Worm (Caenorhabditis elegans) whole organism, mixed stage, embryonic: ENCODE results near the gene Y53F4B.36.

ENCODE experiments used
- M03D4.4 ChIP-seq: sonication (generic microtip); optimal IDR thresholded peaks from 2 replicates; lab custom pipeline; 2017; ENCODE audit warnings: mild to moderate bottlenecking, missing genetic modification characterization, missing compliant biosample characterization
- bed-3 ChIP-seq: fragments of 200-800 bp; sonication (Bioruptor generic); optimal IDR thresholded peaks from 3 replicates; lab custom pipeline; 2018; ENCODE audit warnings: mild to moderate bottlenecking, missing genetic modification characterization, moderate library complexity, missing compliant biosample characterization
- blmp-1 ChIP-seq: fragments of 150-350 bp; optimal IDR thresholded peaks from 2 replicates; lab custom pipeline; 2014; ENCODE audit warnings: missing biosample characterization, missing genetic modification characterization
- ceh-39 ChIP-seq: fragments of 150-350 bp; optimal IDR thresholded peaks from 2 replicates; lab custom pipeline; 2014; ENCODE audit warnings: missing biosample characterization, missing genetic modification characterization
- ceh-43 ChIP-seq: fragments of 200-800 bp; sonication (Bioruptor generic); optimal IDR thresholded peaks from 2 replicates; lab custom pipeline; 2018; ENCODE audit warnings: mild to moderate bottlenecking, missing genetic modification characterization, moderate library complexity, missing compliant biosample characterization
- ceh-83 ChIP-seq: fragments of 200-800 bp; sonication (Bioruptor generic); optimal IDR thresholded peaks from 2 replicates; lab custom pipeline; 2018; ENCODE audit warnings: mild to moderate bottlenecking, missing genetic modification characterization, missing compliant biosample characterization
- ces-1 ChIP-seq: fragments of 150-350 bp; optimal IDR thresholded peaks from 2 replicates; lab custom pipeline; 2014; ENCODE audit warnings: missing biosample characterization, missing genetic modification reagents, missing genetic modification characterization
- cnd-1 ChIP-seq: fragments of 200-800 bp; sonication (Bioruptor generic); optimal IDR thresholded peaks from 2 replicates; lab custom pipeline; 2018; ENCODE audit warnings: mild to moderate bottlenecking, missing genetic modification characterization, missing compliant biosample characterization
- drap-1 ChIP-seq: fragments of 200-800 bp; sonication (Bioruptor generic); optimal IDR thresholded peaks from 3 replicates; lab custom pipeline; 2018; ENCODE audit warnings: mild to moderate bottlenecking, missing genetic modification characterization, missing compliant biosample characterization
- elt-1 ChIP-seq: sonication (generic microtip); optimal IDR thresholded peaks from 2 replicates; lab custom pipeline; 2017; ENCODE audit warnings: missing genetic modification characterization, mild to moderate bottlenecking, missing compliant biosample characterization, antibody characterized with exemption, moderate library complexity, borderline replicate concordance; ENCODE audit not compliant: insufficient read depth
- elt-3 ChIP-seq: fragments of 150-350 bp; optimal IDR thresholded peaks from 2 replicates; lab custom pipeline; 2014; ENCODE audit warnings: missing biosample characterization, missing genetic modification characterization
- flh-1 ChIP-seq: fragments of 200-800 bp; sonication (Bioruptor generic); optimal IDR thresholded peaks from 2 replicates; lab custom pipeline; 2018; ENCODE audit warnings: mild to moderate bottlenecking, missing genetic modification characterization, moderate library complexity, missing compliant biosample characterization
- ham-2 ChIP-seq: fragments of 200-800 bp; sonication (Bioruptor generic); optimal IDR thresholded peaks from 2 replicates; lab custom pipeline; 2018; ENCODE audit warnings: mild to moderate bottlenecking, missing genetic modification characterization, missing compliant biosample characterization
- hlh-1 ChIP-seq: fragments of 150-350 bp; optimal IDR thresholded peaks from 2 replicates; lab custom pipeline; 2014; ENCODE audit warnings: missing biosample characterization, missing genetic modification reagents, missing genetic modification characterization
- lin-13 ChIP-seq: fragments of 150-350 bp; optimal IDR thresholded peaks from 2 replicates; lab custom pipeline; 2014; ENCODE audit warnings: missing biosample characterization, missing genetic modification characterization
- lin-32 ChIP-seq: fragments of 200-800 bp; sonication (Bioruptor generic); optimal IDR thresholded peaks from 2 replicates; lab custom pipeline; 2018; ENCODE audit warnings: mild to moderate bottlenecking, missing genetic modification characterization, missing compliant biosample characterization
- lsy-2 ChIP-seq: fragments of 150-350 bp; optimal IDR thresholded peaks from 2 replicates; lab custom pipeline; 2014; ENCODE audit warnings: missing biosample characterization, missing genetic modification characterization
- mab-5 ChIP-seq: fragments of 150-350 bp; optimal IDR thresholded peaks from 2 replicates; lab custom pipeline; 2014; ENCODE audit warnings: missing biosample characterization, missing genetic modification characterization
- mep-1 ChIP-seq: fragments of 150-350 bp; optimal IDR thresholded peaks from 2 replicates; lab custom pipeline; 2017; ENCODE audit warnings: missing biosample characterization, missing genetic modification reagents, missing genetic modification characterization, inconsistent platforms
- mls-2 ChIP-seq: sonication (generic microtip); optimal IDR thresholded peaks from 2 replicates; lab custom pipeline; 2016; ENCODE audit warnings: mild to moderate bottlenecking, missing genetic modification characterization, moderate library complexity, missing compliant biosample characterization
- nhr-12 ChIP-seq: fragments of 150-350 bp; optimal IDR thresholded peaks from 2 replicates; lab custom pipeline; 2014; ENCODE audit warnings: missing biosample characterization, missing genetic modification characterization
- nhr-2 ChIP-seq: fragments of 150-350 bp; optimal IDR thresholded peaks from 2 replicates; lab custom pipeline; 2014; ENCODE audit warnings: missing biosample characterization, missing genetic modification characterization
- nhr-237 ChIP-seq: fragments of 150-350 bp; optimal IDR thresholded peaks from 2 replicates; lab custom pipeline; 2014; ENCODE audit warnings: missing biosample characterization, missing genetic modification characterization
- nhr-28 ChIP-seq: fragments of 150-350 bp; optimal IDR thresholded peaks from 2 replicates; lab custom pipeline; 2014; ENCODE audit warnings: missing biosample characterization, missing genetic modification characterization
- nhr-76 ChIP-seq: sonication (generic microtip); optimal IDR thresholded peaks from 2 replicates; lab custom pipeline; 2017; ENCODE audit warnings: missing biosample characterization, missing genetic modification characterization
- pha-4 ChIP-seq: fragments of 150-350 bp; optimal IDR thresholded peaks from 2 replicates; lab custom pipeline; 2018; ENCODE audit warnings: missing biosample characterization, missing genetic modification reagents, missing genetic modification characterization
- sem-2 ChIP-seq: fragments of 200-800 bp; sonication (Bioruptor generic); optimal IDR thresholded peaks from 2 replicates; lab custom pipeline; 2018; ENCODE audit warnings: mild to moderate bottlenecking, missing genetic modification characterization, missing compliant biosample characterization
- snpc-4 ChIP-seq: fragments of 150-350 bp; optimal IDR thresholded peaks from 2 replicates; lab custom pipeline; 2014; ENCODE audit warnings: missing biosample characterization, missing genetic modification characterization
- sptf-1 ChIP-seq: sonication (generic microtip); optimal IDR thresholded peaks from 2 replicates; lab custom pipeline; 2017; ENCODE audit warnings: mild to moderate bottlenecking, missing genetic modification characterization, moderate library complexity, missing compliant biosample characterization
- tbx-8 ChIP-seq: fragments of 200-800 bp; sonication (Bioruptor generic); optimal IDR thresholded peaks from 2 replicates; lab custom pipeline; 2018; ENCODE audit warnings: mild to moderate bottlenecking, missing genetic modification characterization, moderate library complexity, missing compliant biosample characterization
- unc-120 ChIP-seq: sonication (generic microtip); optimal IDR thresholded peaks from 2 replicates; lab custom pipeline; 2017; ENCODE audit warnings: missing genetic modification characterization, missing compliant biosample characterization; ENCODE audit not compliant: poor library complexity, severe bottlenecking
- unc-39 ChIP-seq: fragments of 150-350 bp; optimal IDR thresholded peaks from 2 replicates; lab custom pipeline; 2014; ENCODE audit warnings: missing biosample characterization, missing genetic modification characterization
- unc-62 ChIP-seq: fragments of 150-350 bp; optimal IDR thresholded peaks from 2 replicates; lab custom pipeline; 2014; ENCODE audit warnings: missing biosample characterization, missing genetic modification reagents, missing genetic modification characterization
- zip-8 ChIP-seq: fragments of 150-350 bp; optimal IDR thresholded peaks from 2 replicates; lab custom pipeline; 2014; ENCODE audit warnings: missing biosample characterization, missing genetic modification characterization
- ztf-11 ChIP-seq: fragments of 150-350 bp; optimal IDR thresholded peaks from 2 replicates; lab custom pipeline; 2014; ENCODE audit warnings: missing biosample characterization, missing genetic modification characterization

Gene Y53F4B.36

ce11 chrII:15217949-15218348 is 42.2 kb downstream of the Y53F4B.36 start:
- no peak for TF ChIP-seq hlh-1
- no peak for TF ChIP-seq nhr-237
- TF ChIP-seq unc-39 (tag; lab: Kevin White, UChicago): no peak
- TF ChIP-seq ceh-43 (GFP tag; lab: Kevin White, UChicago): no peak
- TF ChIP-seq pha-4 (tag; lab: Kevin White, UChicago): no peak
- no peak for TF ChIP-seq zip-8 (tag; lab: Kevin White, UChicago)
- TF ChIP-seq cnd-1 (tag; lab: Kevin White, UChicago): no peak
- TF ChIP-seq lsy-2 (tag; lab: Kevin White, UChicago): no peak
- TF ChIP-seq nhr-2 (tag; lab: Kevin White, UChicago): no peak
- no peak for TF ChIP-seq nhr-12 (tag; lab: Kevin White, UChicago)
- TF ChIP-seq mep-1 (tag; lab: Kevin White, UChicago): no peak
- TF ChIP-seq nhr-28 (tag; lab: Kevin White, UChicago): no peak
- TF ChIP-seq mls-2 (tag; lab: Kevin White, UChicago): peak; percentile 34
- TF ChIP-seq sem-2 (GFP tag; lab: Kevin White, UChicago): peak; percentile 33
- no peak for TF ChIP-seq flh-1 (GFP tag; lab: Kevin White, UChicago)
- no peak for TF ChIP-seq ceh-39 (tag; lab: Kevin White, UChicago)
- no peak for TF ChIP-seq nhr-76 (tag; lab: Kevin White, UChicago)
- no peak for TF ChIP-seq mab-5 (tag; lab: Kevin White, UChicago)
- TF ChIP-seq lin-13 (tag; lab: Kevin White, UChicago): no peak
- TF ChIP-seq unc-62 (GFP tag; lab: Kevin White, UChicago): no peak
- TF ChIP-seq ham-2 (GFP tag; lab: Kevin White, UChicago): peak; percentile 98
- no peak for TF ChIP-seq tbx-8 (GFP tag; lab: Kevin White, UChicago)
- peak; percentile 39 for TF ChIP-seq M03D4.4 (tag; lab: Kevin White, UChicago)
- TF ChIP-seq unc-120 (tag; lab: Kevin White, UChicago): no peak
- no peak for TF ChIP-seq ztf-11 (tag; lab: Kevin White, UChicago)
- peak; percentile 66 for TF ChIP-seq elt-1 (tag; lab: Kevin White, UChicago)
- peak; percentile 74 for TF ChIP-seq sptf-1 (tag; lab: Kevin White, UChicago)
- no peak for TF ChIP-seq drap-1 (GFP tag; lab: Kevin White, UChicago)
- peak; percentile 23 for TF ChIP-seq lin-32 (GFP tag; lab: Kevin White, UChicago)
- TF ChIP-seq ceh-83 (GFP tag; lab: Kevin White, UChicago): no peak
- peak; percentile 24 for TF ChIP-seq bed-3
- peak; percentile 95 for TF ChIP-seq blmp-1 (tag; lab: Kevin White, UChicago)
- no peak for TF ChIP-seq snpc-4 (tag; lab: Kevin White, UChicago)
- no peak for TF ChIP-seq elt-3
- no peak for TF ChIP-seq ces-1

- TF ChIP-seq nhr-28 (tag; lab: Kevin White, UChicago) (no peak), unc-39 (tag; lab: Kevin White, UChicago) (no peak)
Measured at ce11 chrII:15218609-15219008, 42.9 kb downstream of the Y53F4B.36 start.

- TF ChIP-seq pha-4 (tag; lab: Kevin White, UChicago) (peak; percentile 67), zip-8 (tag; lab: Kevin White, UChicago) (no peak)
Measured at ce11 chrII:15219033-15219432, 43.3 kb downstream of the Y53F4B.36 start.

ce11 chrII:15220116-15220515 is 44.4 kb downstream of the Y53F4B.36 start:
- TF ChIP-seq nhr-76 (tag; lab: Kevin White, UChicago) (no peak), mab-5 (tag; lab: Kevin White, UChicago) (no peak)
